Fruit fly (Drosophila melanogaster) whole organism, embryonic: Measurements from ENCODE around the gene PIG-B.

Experiments
- Asciz ChIP-seq: fragments of 200-800 bp; sonication (Bioruptor generic); optimal IDR thresholded peaks from 2 replicates; lab custom pipeline; 2017; ENCODE audit warnings: missing biosample characterization, mild to moderate bottlenecking, missing genetic modification characterization, missing genetic modification reagents
- BtbVII ChIP-seq: fragments of 200-800 bp; sonication (Bioruptor generic); optimal IDR thresholded peaks from 3 replicates; lab custom pipeline; 2017; ENCODE audit warnings: missing biosample characterization, mild to moderate bottlenecking, missing genetic modification characterization
- CG10979 ChIP-seq: fragments of 200-800 bp; sonication (Bioruptor generic); optimal IDR thresholded peaks from 2 replicates; lab custom pipeline; 2018; ENCODE audit warnings: missing biosample characterization, mild to moderate bottlenecking, missing genetic modification characterization, moderate library complexity
- CG11093 ChIP-seq: fragments of 200-800 bp; sonication (Bioruptor generic); IDR thresholded peaks from 3 replicates; pipeline ENCODE4 v1.3.6; 2022; ENCODE audit warnings: missing biosample characterization, missing genetic modification characterization
- CG12155 ChIP-seq: fragments of 200-800 bp; sonication (Bioruptor generic); optimal IDR thresholded peaks from 3 replicates; lab custom pipeline; 2016; ENCODE audit warnings: missing biosample characterization, missing genetic modification characterization
- CG12744 ChIP-seq: fragments of 200-800 bp; sonication (Bioruptor generic); optimal IDR thresholded peaks from 2 replicates; lab custom pipeline; 2016; ENCODE audit warnings: missing biosample characterization, missing genetic modification characterization
- CG13424 ChIP-seq: fragments of 200-800 bp; sonication (Bioruptor generic); optimal IDR thresholded peaks from 2 replicates; lab custom pipeline; 2019; ENCODE audit warnings: missing biosample characterization, mild to moderate bottlenecking, missing genetic modification characterization, moderate library complexity
- CG14441 ChIP-seq: fragments of 200-800 bp; sonication (Bioruptor generic); IDR thresholded peaks from 2 replicates; pipeline ENCODE4 v1.3.6; 2022; ENCODE audit warnings: missing biosample characterization, missing genetic modification characterization
- CG14860 ChIP-seq: fragments of 200-800 bp; sonication (Bioruptor generic); IDR thresholded peaks from 3 replicates; pipeline ENCODE4 v1.3.6; 2022; ENCODE audit warnings: missing biosample characterization, missing genetic modification characterization; ENCODE audit not compliant: partially characterized antibody
- CG15601 ChIP-seq: fragments of 200-800 bp; sonication (Bioruptor generic); optimal IDR thresholded peaks from 3 replicates; lab custom pipeline; 2019; ENCODE audit warnings: missing biosample characterization, mild to moderate bottlenecking, missing genetic modification characterization, moderate library complexity
- CG1603 ChIP-seq: fragments of 200-800 bp; sonication (Bioruptor generic); optimal IDR thresholded peaks from 2 replicates; lab custom pipeline; 2019; ENCODE audit warnings: missing biosample characterization, mild to moderate bottlenecking, missing genetic modification characterization, moderate library complexity
- CG17359 ChIP-seq: fragments of 200-800 bp; sonication (Bioruptor generic); optimal IDR thresholded peaks from 3 replicates; lab custom pipeline; 2018; ENCODE audit warnings: missing biosample characterization, mild to moderate bottlenecking, missing genetic modification characterization, moderate library complexity
- CG2889 ChIP-seq: fragments of 200-800 bp; sonication (Bioruptor generic); IDR thresholded peaks from 3 replicates; pipeline ENCODE4 v1.3.6; 2022; ENCODE audit warnings: missing biosample characterization, missing genetic modification characterization
- CG31441 ChIP-seq: fragments of 200-800 bp; sonication (Bioruptor generic); IDR thresholded peaks from 2 replicates; pipeline ENCODE4 v1.3.6; 2022; ENCODE audit warnings: missing biosample characterization, missing genetic modification characterization
- CG4282 ChIP-seq: fragments of 200-800 bp; sonication (Bioruptor generic); optimal IDR thresholded peaks from 2 replicates; lab custom pipeline; 2016; ENCODE audit warnings: missing biosample characterization, missing genetic modification characterization
- CG4707 ChIP-seq: fragments of 200-800 bp; sonication (Bioruptor generic); optimal IDR thresholded peaks from 2 replicates; lab custom pipeline; 2018; ENCODE audit warnings: missing biosample characterization, mild to moderate bottlenecking, missing genetic modification characterization, moderate library complexity
- CG4820 ChIP-seq: fragments of 200-800 bp; sonication (Bioruptor generic); optimal IDR thresholded peaks from 3 replicates; lab custom pipeline; 2016; ENCODE audit warnings: missing biosample characterization, missing genetic modification characterization
- CG7372 ChIP-seq: fragments of 200-800 bp; sonication (Bioruptor generic); IDR thresholded peaks from 2 replicates; pipeline ENCODE4 v1.3.6; 2022; ENCODE audit warnings: missing biosample characterization, missing genetic modification characterization
- CG8478 ChIP-seq: fragments of >200 bp; optimal IDR thresholded peaks from 2 replicates; lab custom pipeline; 2018
- CG9437 ChIP-seq: fragments of 200-800 bp; sonication (Bioruptor generic); optimal IDR thresholded peaks from 2 replicates; lab custom pipeline; 2018; ENCODE audit warnings: missing biosample characterization, mild to moderate bottlenecking, missing genetic modification characterization
- CG9727 ChIP-seq: fragments of 200-800 bp; sonication (Bioruptor generic); optimal IDR thresholded peaks from 3 replicates; lab custom pipeline; 2017; ENCODE audit warnings: missing biosample characterization, mild to moderate bottlenecking, missing genetic modification characterization
- CG9797 ChIP-seq: fragments of 200-800 bp; sonication (Bioruptor generic); optimal IDR thresholded peaks from 3 replicates; lab custom pipeline; 2018; ENCODE audit warnings: missing biosample characterization, mild to moderate bottlenecking, missing genetic modification characterization
- CTCF ChIP-seq: fragments of 200-800 bp; sonication (Bioruptor generic); optimal IDR thresholded peaks from 2 replicates; lab custom pipeline; 2017; ENCODE audit warnings: missing biosample characterization, mild to moderate bottlenecking, missing genetic modification characterization, moderate library complexity
- Camta ChIP-seq: fragments of 200-800 bp; sonication (Bioruptor generic); optimal IDR thresholded peaks from 2 replicates; lab custom pipeline; 2016; ENCODE audit warnings: missing biosample characterization, missing genetic modification characterization
- Elba2 ChIP-seq: fragments of 200-800 bp; sonication (Bioruptor generic); optimal IDR thresholded peaks from 3 replicates; lab custom pipeline; 2016; ENCODE audit warnings: missing biosample characterization, missing genetic modification characterization
- HmgD ChIP-seq: fragments of 200-800 bp; sonication (Bioruptor generic); optimal IDR thresholded peaks from 3 replicates; lab custom pipeline; 2016; ENCODE audit warnings: missing biosample characterization, missing genetic modification characterization
- HmgZ ChIP-seq: fragments of 200-800 bp; sonication (Bioruptor generic); optimal IDR thresholded peaks from 2 replicates; lab custom pipeline; 2018; ENCODE audit warnings: missing biosample characterization, mild to moderate bottlenecking, missing genetic modification characterization
- Hr51 ChIP-seq, 2 experiments: fragments of 200-800 bp; sonication (Bioruptor generic); optimal IDR thresholded peaks; 2 replicates in 1 of 2; 3 replicates in 1 of 2; lab custom pipeline; 2016 to 2018; ENCODE audit warnings: missing biosample characterization in 2 of 2, missing genetic modification characterization in 2 of 2, mild to moderate bottlenecking in 1 of 2, moderate library complexity in 1 of 2
- Sox102F ChIP-seq: fragments of 200-800 bp; sonication (Bioruptor generic); optimal IDR thresholded peaks from 2 replicates; lab custom pipeline; 2018; ENCODE audit warnings: missing biosample characterization, mild to moderate bottlenecking, missing genetic modification characterization, moderate library complexity
- Sry-β ChIP-seq: fragments of 200-800 bp; sonication (Bioruptor generic); optimal IDR thresholded peaks from 2 replicates; lab custom pipeline; 2018; ENCODE audit warnings: missing biosample characterization, mild to moderate bottlenecking, missing genetic modification characterization, moderate library complexity
- Stat92E ChIP-seq, 3 experiments: fragments of >200 bp in 2 of 3; fragments of 200-800 bp in 1 of 3; sonication (Bioruptor generic) in 1 of 3; optimal IDR thresholded peaks; 2 replicates each; lab custom pipeline; 2017 to 2019; ENCODE audit warnings: missing biosample characterization in 3 of 3, missing genetic modification characterization in 3 of 3, mild to moderate bottlenecking in 1 of 3, moderate library complexity in 1 of 3
- Tbp ChIP-seq: fragments of >200 bp; optimal IDR thresholded peaks from 2 replicates; lab custom pipeline; 2018; ENCODE audit warnings: missing biosample characterization, missing genetic modification characterization
- Trl ChIP-seq, 3 experiments: fragments of >200 bp in 2 of 3; fragments of 200-800 bp in 1 of 3; sonication (Bioruptor generic) in 1 of 3; optimal IDR thresholded peaks; 2 replicates in 1 of 3; 3 replicates in 2 of 3; lab custom pipeline; 2016 to 2017; ENCODE audit warnings: missing biosample characterization in 1 of 3, missing genetic modification characterization in 1 of 3
- al ChIP-seq: fragments of 200-800 bp; sonication (Bioruptor generic); IDR thresholded peaks from 2 replicates; pipeline ENCODE4 v1.3.6; 2022; ENCODE audit warnings: missing biosample characterization, missing genetic modification characterization
- amos ChIP-seq: fragments of 200-800 bp; sonication (Bioruptor generic); IDR thresholded peaks from 2 replicates; pipeline ENCODE4 v1.3.6; 2022; ENCODE audit warnings: missing biosample characterization, missing genetic modification characterization; ENCODE audit not compliant: partially characterized antibody
- dpn ChIP-seq, 2 experiments: fragments of 200-800 bp; sonication (Bioruptor generic); optimal IDR thresholded peaks; 3 replicates each; lab custom pipeline; 2016; ENCODE audit warnings: missing biosample characterization in 2 of 2, missing genetic modification characterization in 2 of 2
- gce ChIP-seq: fragments of 200-800 bp; sonication (Bioruptor generic); IDR thresholded peaks from 3 replicates; pipeline ENCODE4 v1.3.6; 2022; ENCODE audit warnings: missing biosample characterization, missing genetic modification characterization
- gcm2 ChIP-seq: fragments of 200-800 bp; sonication (Bioruptor generic); optimal IDR thresholded peaks from 2 replicates; lab custom pipeline; 2016; ENCODE audit warnings: missing biosample characterization, missing genetic modification characterization
- insv ChIP-seq, 2 experiments: fragments of 200-800 bp; sonication (Bioruptor generic); optimal IDR thresholded peaks; 3 replicates each; lab custom pipeline; 2016 to 2018; ENCODE audit warnings: missing biosample characterization in 2 of 2, missing genetic modification characterization in 2 of 2
- jing ChIP-seq: fragments of 200-800 bp; sonication (Bioruptor generic); optimal IDR thresholded peaks from 2 replicates; lab custom pipeline; 2018; ENCODE audit warnings: missing biosample characterization, mild to moderate bottlenecking, missing genetic modification characterization
- jumu ChIP-seq: fragments of 200-800 bp; sonication (Bioruptor generic); optimal IDR thresholded peaks from 3 replicates; lab custom pipeline; 2016; ENCODE audit warnings: missing biosample characterization, missing genetic modification characterization
- ken ChIP-seq: fragments of 200-800 bp; sonication (Bioruptor generic); IDR thresholded peaks from 3 replicates; pipeline ENCODE4 v1.3.6; 2022; ENCODE audit warnings: missing biosample characterization, missing genetic modification characterization
- lola ChIP-seq, 3 experiments: fragments of >200 bp in 2 of 3; fragments of 200-800 bp in 1 of 3; sonication (Bioruptor generic) in 1 of 3; optimal IDR thresholded peaks; 2 replicates each; lab custom pipeline; 2017 to 2019; ENCODE audit warnings: missing biosample characterization in 3 of 3, missing genetic modification characterization in 3 of 3, mild to moderate bottlenecking in 1 of 3, moderate library complexity in 1 of 3
- pfk ChIP-seq: fragments of 200-800 bp; sonication (Bioruptor generic); optimal IDR thresholded peaks from 2 replicates; lab custom pipeline; 2018; ENCODE audit warnings: missing biosample characterization, mild to moderate bottlenecking, missing genetic modification characterization, moderate library complexity
- sna ChIP-seq: fragments of 200-800 bp; sonication (Bioruptor generic); IDR thresholded peaks from 2 replicates; pipeline ENCODE4 v1.3.6; 2022; ENCODE audit warnings: missing biosample characterization, missing genetic modification characterization; ENCODE audit not compliant: partially characterized antibody
- sob ChIP-seq: fragments of 200-800 bp; sonication (Bioruptor generic); IDR thresholded peaks from 2 replicates; pipeline ENCODE4 v1.3.6; 2022; ENCODE audit warnings: missing biosample characterization, missing genetic modification characterization
- tgo ChIP-seq: fragments of 200-800 bp; sonication (Bioruptor generic); IDR thresholded peaks from 3 replicates; pipeline ENCODE4 v1.3.6; 2022; ENCODE audit warnings: missing biosample characterization, missing genetic modification characterization
- tio ChIP-seq: fragments of 200-800 bp; sonication (Bioruptor generic); optimal IDR thresholded peaks from 2 replicates; lab custom pipeline; 2017; ENCODE audit warnings: missing biosample characterization, missing genetic modification characterization, inconsistent platforms
- wor ChIP-seq: fragments of 200-800 bp; sonication (Bioruptor generic); IDR thresholded peaks from 2 replicates; pipeline ENCODE4 v1.3.6; 2022; ENCODE audit warnings: missing biosample characterization, missing genetic modification characterization
- zfh1 ChIP-seq: fragments of 200-800 bp; sonication (Bioruptor generic); IDR thresholded peaks from 3 replicates; pipeline ENCODE4 v1.3.6; 2022; ENCODE audit warnings: missing biosample characterization, missing genetic modification characterization

The PIG-B gene

dm6 chr3L:3767825-3768224, 43.2 kb upstream of the PIG-B start (continued):
- no peak for TF ChIP-seq Stat92E (GFP tag; optimal IDR thresholded peaks at IDR 0.05; lab: Kevin White, UChicago)
- TF ChIP-seq amos = 0 out of 2 replicates have a peak, but pooled peaks have one; percentile 6
- peak in 1 of 2 experiments; percentile 9 for TF ChIP-seq insv (GFP tag; optimal IDR thresholded peaks at IDR 0.05; lab: Kevin White, UChicago)
- peak; percentile 50 to 76 for TF ChIP-seq dpn (GFP tag; optimal IDR thresholded peaks at IDR 0.05; lab: Kevin White, UChicago)
- TF ChIP-seq CG11093 (GFP tag; lab: Robert Waterston, UW) = no peak
- peak; percentile 74 for TF ChIP-seq HmgD (GFP tag; lab: Kevin White, UChicago)
- TF ChIP-seq CTCF (GFP tag; lab: Kevin White, UChicago) = peak; percentile 92
- TF ChIP-seq BtbVII (GFP tag; lab: Kevin White, UChicago) = no peak
- peak; percentile 41 for TF ChIP-seq CG9727
- peak; percentile 33; the same call in 1 of the 2 replicates for TF ChIP-seq al (GFP tag; lab: Robert Waterston, UW)
- TF ChIP-seq HmgZ (tag; lab: Kevin White, UChicago) = peak; percentile 34
- no peak for TF ChIP-seq Trl (optimal IDR thresholded peaks at IDR 0.05; lab: Kevin White, UChicago)
- TF ChIP-seq Trl (GFP tag; optimal IDR thresholded peaks at IDR 0.05; lab: Kevin White, UChicago) = peak; percentile 57
- peak; percentile 4 for TF ChIP-seq gcm2 (GFP tag; lab: Kevin White, UChicago)
- TF ChIP-seq gce (GFP tag; lab: Robert Waterston, UW) = no peak
- TF ChIP-seq CG31441 (GFP tag; lab: Robert Waterston, UW) = no peak
- peak; percentile 5 for TF ChIP-seq CG12155 (GFP tag; lab: Kevin White, UChicago)
- peak; percentile 72 for TF ChIP-seq CG1603 (tag; lab: Kevin White, UChicago)
- no peak for TF ChIP-seq sna (GFP tag; lab: Robert Waterston, UW)
- no peak for TF ChIP-seq pfk (GFP tag; lab: Kevin White, UChicago)
- peak; percentile 52 for TF ChIP-seq jumu (GFP tag; lab: Kevin White, UChicago)
- peak; percentile 32 for TF ChIP-seq CG9437 (GFP tag; lab: Kevin White, UChicago)
- TF ChIP-seq sob (GFP tag; lab: Robert Waterston, UW) = peak; percentile 65
- peak; percentile 63 for TF ChIP-seq Sox102F (GFP tag; lab: Kevin White, UChicago)
- TF ChIP-seq CG9797 (GFP tag; lab: Kevin White, UChicago) = no peak
- peak; percentile 46 for TF ChIP-seq Camta (GFP tag; lab: Kevin White, UChicago)
- peak; percentile 23 for TF ChIP-seq CG4820
- no peak for TF ChIP-seq Sry-β (GFP tag; lab: Kevin White, UChicago)
- TF ChIP-seq CG4707 = peak; percentile 56
- peak; percentile 24 for TF ChIP-seq CG12744 (GFP tag; lab: Kevin White, UChicago)
- TF ChIP-seq CG8478 (lab: Kevin White, UChicago) = no peak
- no peak for TF ChIP-seq tio (GFP tag; lab: Kevin White, UChicago)
- peak; percentile 47 for TF ChIP-seq Asciz
- peak; percentile 14 for TF ChIP-seq CG10979 (tag; lab: Kevin White, UChicago)
- no peak for TF ChIP-seq wor (GFP tag; lab: Robert Waterston, UW)
- TF ChIP-seq lola (GFP tag; optimal IDR thresholded peaks at IDR 0.05; lab: Kevin White, UChicago) = peak in 1 of 3 experiments; percentile 12
- TF ChIP-seq CG13424 (tag; lab: Kevin White, UChicago) = peak; percentile 69
- no peak for TF ChIP-seq Tbp (GFP tag; lab: Kevin White, UChicago)
- TF ChIP-seq Elba2 (GFP tag; lab: Kevin White, UChicago) = no peak
- no peak for TF ChIP-seq CG14860 (GFP tag; lab: Robert Waterston, UW)
- TF ChIP-seq CG7372 (GFP tag; lab: Robert Waterston, UW) = no peak; the same call in 1 of the 2 replicates
- peak; percentile 51 for TF ChIP-seq jing (GFP tag; lab: Kevin White, UChicago)
- TF ChIP-seq CG2889 (GFP tag; lab: Robert Waterston, UW) = 0 out of 3 replicates have a peak, but pooled peaks have one; percentile 12
- peak; percentile 62 for TF ChIP-seq CG15601 (tag; lab: Kevin White, UChicago)
- TF ChIP-seq Hr51 (GFP tag; optimal IDR thresholded peaks at IDR 0.05; lab: Kevin White, UChicago) = peak; percentile 44 to 48
- peak; percentile 25 for TF ChIP-seq CG17359 (tag; lab: Kevin White, UChicago)
- peak; percentile 35 for TF ChIP-seq CG4282 (GFP tag; lab: Kevin White, UChicago)
- peak; percentile 89 for TF ChIP-seq ken
- TF ChIP-seq tgo = peak; percentile 26; the same call in 1 of the 3 replicates
- peak; percentile 66; the same call in 2 of the 3 replicates for TF ChIP-seq zfh1 (GFP tag; lab: Robert Waterston, UW)
- peak; percentile 31; the same call in 1 of the 2 replicates for TF ChIP-seq CG14441 (GFP tag; lab: Robert Waterston, UW)
